Worm (Caenorhabditis elegans) whole organism, L3 larva: ENCODE results near the gene cpf-1.

Experiments
- elt-3 ChIP-seq, 3 experiments: fragments of 150-350 bp in 1 of 3; sonication (generic microtip) in 2 of 3; optimal IDR thresholded peaks; 2 replicates in 2 of 3; 4 replicates in 1 of 3; lab custom pipeline; 2014 to 2017; ENCODE audit warnings: missing biosample characterization in 3 of 3, missing genetic modification characterization in 3 of 3
- fkh-10 ChIP-seq: sonication (generic microtip); optimal IDR thresholded peaks from 2 replicates; lab custom pipeline; 2017; ENCODE audit warnings: missing biosample characterization, missing genetic modification reagents, missing genetic modification characterization
- nhr-67 ChIP-seq: fragments of 150-350 bp; optimal IDR thresholded peaks from 2 replicates; lab custom pipeline; 2014; ENCODE audit warnings: missing biosample characterization, missing genetic modification characterization
- skn-1 ChIP-seq: fragments of 150-350 bp; optimal IDR thresholded peaks from 2 replicates; lab custom pipeline; 2014; ENCODE audit warnings: missing biosample characterization, missing genetic modification characterization

- no peak for TF ChIP-seq elt-3 (tag; optimal IDR thresholded peaks at IDR 0.05; lab: Kevin White, UChicago)
- no peak for TF ChIP-seq nhr-67 (tag; lab: Kevin White, UChicago)
- TF ChIP-seq fkh-10 (GFP tag; lab: Kevin White, UChicago): no peak
- TF ChIP-seq skn-1 (tag; lab: Kevin White, UChicago): no peak
These were observed 46.1 kb downstream of the cpf-1 start, which contains the start of gene glb-27 for ce11 chrII:8556166-8556565.
